Fruit fly (Drosophila melanogaster) whole organism, embryonic: ENCODE measurements around the gene IRSp53.

Source experiments
- Bdp1 ChIP-seq: fragments of 200-800 bp; sonication (Bioruptor generic); optimal IDR thresholded peaks from 3 replicates; lab custom pipeline; 2016; ENCODE audit warnings: missing biosample characterization, missing genetic modification characterization
- Bgb ChIP-seq: fragments of 200-800 bp; sonication (Bioruptor generic); IDR thresholded peaks from 2 replicates; pipeline ENCODE4 v1.3.6; 2022; ENCODE audit warnings: missing biosample characterization, missing genetic modification characterization; ENCODE audit not compliant: partially characterized antibody
- CG10431 ChIP-seq: fragments of 200-800 bp; sonication (Bioruptor generic); optimal IDR thresholded peaks from 3 replicates; lab custom pipeline; 2018; ENCODE audit warnings: missing biosample characterization, mild to moderate bottlenecking, missing genetic modification characterization
- CG11247 ChIP-seq: fragments of 200-800 bp; sonication (Bioruptor generic); IDR thresholded peaks from 2 replicates; pipeline ENCODE4 v1.3.6; 2022; ENCODE audit warnings: missing biosample characterization, missing genetic modification characterization
- CG11723 ChIP-seq: fragments of 200-800 bp; sonication (Bioruptor generic); optimal IDR thresholded peaks from 2 replicates; lab custom pipeline; 2017; ENCODE audit warnings: missing biosample characterization, mild to moderate bottlenecking, missing genetic modification characterization
- CG12659 ChIP-seq: fragments of 200-800 bp; sonication (Bioruptor generic); optimal IDR thresholded peaks from 3 replicates; lab custom pipeline; 2017; ENCODE audit warnings: mild to moderate bottlenecking, missing biosample characterization, missing genetic modification reagents, missing genetic modification characterization
- CG13775 ChIP-seq: fragments of 200-800 bp; sonication (Bioruptor generic); optimal IDR thresholded peaks from 3 replicates; lab custom pipeline; 2017; ENCODE audit warnings: missing biosample characterization, mild to moderate bottlenecking, missing genetic modification characterization
- CG15269 ChIP-seq: fragments of 200-800 bp; sonication (Bioruptor generic); optimal IDR thresholded peaks from 2 replicates; lab custom pipeline; 2018; ENCODE audit warnings: missing biosample characterization, mild to moderate bottlenecking, missing genetic modification characterization, moderate library complexity
- CG15479 ChIP-seq: fragments of 200-800 bp; sonication (Bioruptor generic); optimal IDR thresholded peaks from 3 replicates; lab custom pipeline; 2019; ENCODE audit warnings: missing biosample characterization, mild to moderate bottlenecking, missing genetic modification characterization, moderate library complexity
- CG17328 ChIP-seq: fragments of 200-800 bp; sonication (Bioruptor generic); IDR thresholded peaks from 2 replicates; pipeline ENCODE4 v1.3.6; 2022; ENCODE audit warnings: missing biosample characterization, missing genetic modification characterization
- CG1792 ChIP-seq: fragments of 200-800 bp; sonication (Bioruptor generic); optimal IDR thresholded peaks from 2 replicates; lab custom pipeline; 2016; ENCODE audit warnings: missing biosample characterization, missing genetic modification characterization
- CG2202 ChIP-seq: fragments of 200-800 bp; sonication (Bioruptor generic); optimal IDR thresholded peaks from 2 replicates; lab custom pipeline; 2018; ENCODE audit warnings: missing biosample characterization, mild to moderate bottlenecking, missing genetic modification characterization
- CG3407 ChIP-seq: fragments of 200-800 bp; sonication (Bioruptor generic); optimal IDR thresholded peaks from 2 replicates; lab custom pipeline; 2018; ENCODE audit warnings: missing biosample characterization, mild to moderate bottlenecking, missing genetic modification characterization
- CG34224 ChIP-seq: fragments of 200-800 bp; sonication (Bioruptor generic); IDR thresholded peaks from 3 replicates; pipeline ENCODE4 v1.3.6; 2022; ENCODE audit warnings: missing biosample characterization, missing genetic modification characterization; ENCODE audit not compliant: partially characterized antibody
- CG4328 ChIP-seq: fragments of 200-800 bp; sonication (Bioruptor generic); optimal IDR thresholded peaks from 3 replicates; lab custom pipeline; 2017; ENCODE audit warnings: missing biosample characterization, missing genetic modification reagents, missing genetic modification characterization
- CG43689 ChIP-seq: fragments of 200-800 bp; sonication (Bioruptor generic); IDR thresholded peaks from 2 replicates; pipeline ENCODE4 v1.3.6; 2022; ENCODE audit warnings: missing biosample characterization, missing genetic modification characterization
- CG4617 ChIP-seq: fragments of 200-800 bp; sonication (Bioruptor generic); optimal IDR thresholded peaks from 3 replicates; lab custom pipeline; 2016; ENCODE audit warnings: missing biosample characterization, missing genetic modification characterization, borderline replicate concordance
- CG5953 ChIP-seq: fragments of 200-800 bp; sonication (Bioruptor generic); IDR thresholded peaks from 2 replicates; pipeline ENCODE4 v1.3.6; 2022; ENCODE audit warnings: missing biosample characterization, missing genetic modification characterization
- CG6254 ChIP-seq: fragments of 200-800 bp; sonication (Bioruptor generic); optimal IDR thresholded peaks from 3 replicates; lab custom pipeline; 2017; ENCODE audit warnings: mild to moderate bottlenecking, missing biosample characterization, missing genetic modification reagents, missing genetic modification characterization
- CG7839 ChIP-seq: fragments of 200-800 bp; sonication (Bioruptor generic); optimal IDR thresholded peaks from 3 replicates; lab custom pipeline; 2018; ENCODE audit warnings: missing biosample characterization, mild to moderate bottlenecking, missing genetic modification characterization, moderate library complexity
- CHES-1-like ChIP-seq: fragments of 200-800 bp; sonication (Bioruptor generic); optimal IDR thresholded peaks from 2 replicates; lab custom pipeline; 2016; ENCODE audit warnings: missing biosample characterization, missing genetic modification characterization
- Drgx ChIP-seq: fragments of 200-800 bp; sonication (Bioruptor generic); IDR thresholded peaks from 2 replicates; pipeline ENCODE4 v1.3.6; 2022; ENCODE audit warnings: missing biosample characterization, missing genetic modification characterization
- E2f1 ChIP-seq: fragments of 200-800 bp; sonication (Bioruptor generic); IDR thresholded peaks from 2 replicates; pipeline ENCODE4 v1.3.6; 2022; ENCODE audit warnings: missing biosample characterization, missing genetic modification characterization
- E2f2 ChIP-seq: fragments of 200-800 bp; sonication (Bioruptor generic); IDR thresholded peaks from 2 replicates; pipeline ENCODE4 v1.3.6; 2022; ENCODE audit warnings: missing biosample characterization, missing genetic modification characterization
- H15 ChIP-seq: fragments of 200-800 bp; sonication (Bioruptor generic); IDR thresholded peaks from 3 replicates; pipeline ENCODE4 v1.3.6; 2022; ENCODE audit warnings: missing biosample characterization, missing genetic modification characterization
- HLHmδ ChIP-seq: fragments of 200-800 bp; sonication (Bioruptor generic); optimal IDR thresholded peaks from 2 replicates; lab custom pipeline; 2018; ENCODE audit warnings: missing biosample characterization, mild to moderate bottlenecking, missing genetic modification characterization, moderate library complexity
- Opbp ChIP-seq: fragments of 200-800 bp; sonication (Bioruptor generic); IDR thresholded peaks from 3 replicates; pipeline ENCODE4 v1.3.6; 2022; ENCODE audit warnings: missing biosample characterization, missing genetic modification characterization; ENCODE audit not compliant: partially characterized antibody
- Poxn ChIP-seq: fragments of 200-800 bp; sonication (Bioruptor generic); IDR thresholded peaks from 2 replicates; pipeline ENCODE4 v1.3.6; 2022; ENCODE audit warnings: missing biosample characterization, missing genetic modification characterization
- Side ChIP-seq: fragments of 200-800 bp; sonication (Bioruptor generic); optimal IDR thresholded peaks from 2 replicates; lab custom pipeline; 2016; ENCODE audit warnings: missing biosample characterization, missing genetic modification characterization
- Usf ChIP-seq: fragments of 200-800 bp; sonication (Bioruptor generic); optimal IDR thresholded peaks from 2 replicates; lab custom pipeline; 2017; ENCODE audit warnings: missing genotype, missing biosample characterization, missing genetic modification characterization
- Vsx1 ChIP-seq: fragments of 200-800 bp; sonication (Bioruptor generic); optimal IDR thresholded peaks from 2 replicates; lab custom pipeline; 2017; ENCODE audit warnings: missing biosample characterization, mild to moderate bottlenecking, missing genetic modification characterization, missing genetic modification reagents
- ab ChIP-seq: fragments of 200-800 bp; sonication (Bioruptor generic); optimal IDR thresholded peaks from 2 replicates; lab custom pipeline; 2016; ENCODE audit warnings: missing biosample characterization, missing genetic modification characterization
- ap ChIP-seq: fragments of 200-800 bp; sonication (Bioruptor generic); IDR thresholded peaks from 2 replicates; pipeline ENCODE4 v1.3.6; 2022; ENCODE audit warnings: missing biosample characterization, missing genetic modification characterization
- crol ChIP-seq: fragments of 200-800 bp; sonication (Bioruptor generic); IDR thresholded peaks from 2 replicates; pipeline ENCODE4 v1.3.6; 2022; ENCODE audit warnings: missing biosample characterization, missing genetic modification characterization
- fd96Cb ChIP-seq: fragments of 200-800 bp; sonication (Bioruptor generic); optimal IDR thresholded peaks from 2 replicates; lab custom pipeline; 2018; ENCODE audit warnings: missing biosample characterization, mild to moderate bottlenecking, missing genetic modification characterization, moderate library complexity
- gce ChIP-seq: fragments of 200-800 bp; sonication (Bioruptor generic); IDR thresholded peaks from 3 replicates; pipeline ENCODE4 v1.3.6; 2022; ENCODE audit warnings: missing biosample characterization, missing genetic modification characterization
- hb ChIP-seq: fragments of 200-800 bp; sonication (Bioruptor generic); IDR thresholded peaks from 3 replicates; pipeline ENCODE4 v1.3.6; 2022; ENCODE audit warnings: missing biosample characterization, missing genetic modification characterization; ENCODE audit not compliant: partially characterized antibody
- kah ChIP-seq: fragments of 200-800 bp; sonication (Bioruptor generic); optimal IDR thresholded peaks from 2 replicates; lab custom pipeline; 2018; ENCODE audit warnings: missing biosample characterization, mild to moderate bottlenecking, missing genetic modification characterization
- klu ChIP-seq: fragments of 200-800 bp; sonication (Bioruptor generic); IDR thresholded peaks from 2 replicates; pipeline ENCODE4 v1.3.6; 2022; ENCODE audit warnings: missing biosample characterization, missing genetic modification characterization
- knrl ChIP-seq: fragments of 200-800 bp; sonication (Bioruptor generic); IDR thresholded peaks from 3 replicates; pipeline ENCODE4 v1.3.6; 2022; ENCODE audit warnings: missing biosample characterization, missing genetic modification characterization; ENCODE audit not compliant: partially characterized antibody
- mld ChIP-seq: fragments of 200-800 bp; sonication (Bioruptor generic); IDR thresholded peaks from 3 replicates; pipeline ENCODE4 v1.3.6; 2022; ENCODE audit warnings: missing biosample characterization, missing genetic modification characterization; ENCODE audit not compliant: partially characterized antibody
- psq ChIP-seq: fragments of 200-800 bp; sonication (Bioruptor generic); optimal IDR thresholded peaks from 2 replicates; lab custom pipeline; 2017; ENCODE audit warnings: missing biosample characterization, missing genetic modification characterization
- sc ChIP-seq, 3 experiments: fragments of >200 bp in 2 of 3; fragments of 200-800 bp in 1 of 3; sonication (Bioruptor generic) in 1 of 3; optimal IDR thresholded peaks; 2 replicates in 2 of 3; 3 replicates in 1 of 3; lab custom pipeline; 2017; ENCODE audit warnings: mild to moderate bottlenecking in 1 of 3, missing biosample characterization in 1 of 3, missing genetic modification characterization in 1 of 3, missing genetic modification reagents in 1 of 3
- sens-2 ChIP-seq: fragments of 200-800 bp; sonication (Bioruptor generic); IDR thresholded peaks from 2 replicates; pipeline ENCODE4 v1.3.6; 2022; ENCODE audit warnings: missing biosample characterization, missing genetic modification characterization
- slou ChIP-seq: fragments of 200-800 bp; sonication (Bioruptor generic); optimal IDR thresholded peaks from 3 replicates; lab custom pipeline; 2016; ENCODE audit warnings: missing biosample characterization, missing genetic modification characterization
- sna ChIP-seq: fragments of 200-800 bp; sonication (Bioruptor generic); IDR thresholded peaks from 2 replicates; pipeline ENCODE4 v1.3.6; 2022; ENCODE audit warnings: missing biosample characterization, missing genetic modification characterization; ENCODE audit not compliant: partially characterized antibody
- tio ChIP-seq: fragments of 200-800 bp; sonication (Bioruptor generic); optimal IDR thresholded peaks from 2 replicates; lab custom pipeline; 2017; ENCODE audit warnings: missing biosample characterization, missing genetic modification characterization, inconsistent platforms
- tup ChIP-seq: fragments of 200-800 bp; sonication (Bioruptor generic); optimal IDR thresholded peaks from 2 replicates; lab custom pipeline; 2016; ENCODE audit warnings: missing biosample characterization, mild to moderate bottlenecking, missing genetic modification characterization, moderate library complexity

IRSp53 gene

dm6 chr3L:11097982-11098663 is 37.7 kb upstream of the IRSp53 start, which contains the start of the genes Irbp18 and APP-BP1 (continued):
- TF ChIP-seq CG6254 (GFP tag; lab: Kevin White, UChicago) = peak; percentile 84
- no peak; the same call in 1 of the 2 replicates for TF ChIP-seq CG5953
- peak; percentile 86 for TF ChIP-seq psq (GFP tag; lab: Kevin White, UChicago)
- TF ChIP-seq mld (GFP tag; lab: Robert Waterston, UW) = no peak
- peak; percentile 73 for TF ChIP-seq CG15479
- peak; percentile 91 for TF ChIP-seq CG1792
- TF ChIP-seq CG15269 (tag; lab: Kevin White, UChicago) = peak; percentile 93
- peak; percentile 84 for TF ChIP-seq CG3407 (GFP tag; lab: Kevin White, UChicago)
- peak; percentile 88 for TF ChIP-seq CG11247 (GFP tag; lab: Robert Waterston, UW)
- peak; percentile 44; the same call in 1 of the 2 replicates for TF ChIP-seq CG43689 (GFP tag; lab: Robert Waterston, UW)
- TF ChIP-seq Bdp1 (GFP tag; lab: Kevin White, UChicago) = peak; percentile 90
- peak; percentile 88 for TF ChIP-seq CG11723
- TF ChIP-seq knrl = no peak
- TF ChIP-seq slou (GFP tag; lab: Kevin White, UChicago) = peak; percentile 90
- TF ChIP-seq Drgx = peak; percentile 91
- TF ChIP-seq E2f2 (GFP tag; lab: Robert Waterston, UW) = peak; percentile 63
- TF ChIP-seq Bgb = 0 out of 2 replicates have a peak, but pooled peaks have one; percentile 11
- no peak for TF ChIP-seq hb (GFP tag; lab: Robert Waterston, UW)
- peak; percentile 92 for TF ChIP-seq Side (GFP tag; lab: Kevin White, UChicago)
- TF ChIP-seq sc (optimal IDR thresholded peaks at IDR 0.05; lab: Kevin White, UChicago) = no peak
- TF ChIP-seq sc (GFP tag; optimal IDR thresholded peaks at IDR 0.05; lab: Kevin White, UChicago) = peak; percentile 90
- TF ChIP-seq ap (GFP tag; lab: Robert Waterston, UW) = peak; percentile 67
- TF ChIP-seq tio (GFP tag; lab: Kevin White, UChicago) = peak; percentile 98
- TF ChIP-seq CG2202 (tag; lab: Kevin White, UChicago) = peak; percentile 83
- TF ChIP-seq CHES-1-like = peak; percentile 89
- peak; percentile 78 for TF ChIP-seq CG10431 (GFP tag; lab: Kevin White, UChicago)
- no peak for TF ChIP-seq Opbp (GFP tag; lab: Robert Waterston, UW)
- TF ChIP-seq crol (GFP tag; lab: Robert Waterston, UW) = peak; percentile 43; the same call in 1 of the 2 replicates
- peak; percentile 81 for TF ChIP-seq CG17328 (GFP tag; lab: Robert Waterston, UW)
- no peak for TF ChIP-seq sna (GFP tag; lab: Robert Waterston, UW)
- no peak for TF ChIP-seq CG34224
- peak; percentile 89 for TF ChIP-seq fd96Cb (tag; lab: Kevin White, UChicago)
- TF ChIP-seq H15 (GFP tag; lab: Robert Waterston, UW) = peak; percentile 85
- TF ChIP-seq gce (GFP tag; lab: Robert Waterston, UW) = peak; percentile 71; the same call in 2 of the 3 replicates
- peak; percentile 96 for TF ChIP-seq CG13775 (GFP tag; lab: Kevin White, UChicago)
- TF ChIP-seq CG4617 (GFP tag; lab: Kevin White, UChicago) = peak; percentile 93
- peak; percentile 80; the same call in 1 of the 2 replicates for TF ChIP-seq klu
- TF ChIP-seq CG4328 (GFP tag; lab: Kevin White, UChicago) = peak; percentile 91
- peak; percentile 50 for TF ChIP-seq Poxn (GFP tag; lab: Robert Waterston, UW)
- peak; percentile 68 for TF ChIP-seq kah (GFP tag; lab: Kevin White, UChicago)
- TF ChIP-seq ab (GFP tag; lab: Kevin White, UChicago) = peak; percentile 76
- peak; percentile 92 for TF ChIP-seq tup
- peak; percentile 90 for TF ChIP-seq E2f1 (GFP tag; lab: Robert Waterston, UW)
- TF ChIP-seq CG12659 (GFP tag; lab: Kevin White, UChicago) = peak; percentile 97
- TF ChIP-seq Usf (GFP tag; lab: Kevin White, UChicago) = peak; percentile 86
- peak; percentile 84 for TF ChIP-seq Vsx1 (GFP tag; lab: Kevin White, UChicago)
- TF ChIP-seq CG7839 = peak; percentile 94
- TF ChIP-seq sens-2 = peak; percentile 72
- TF ChIP-seq HLHmδ (GFP tag; lab: Kevin White, UChicago) = no peak
